Worm (Caenorhabditis elegans) whole organism, mixed stage, embryonic: Measurements from ENCODE around the gene F15B9.8.

Source experiments
- bed-3 ChIP-seq: fragments of 200-800 bp; sonication (Bioruptor generic); optimal IDR thresholded peaks from 3 replicates; lab custom pipeline; 2018; ENCODE audit warnings: mild to moderate bottlenecking, missing genetic modification characterization, moderate library complexity, missing compliant biosample characterization
- blmp-1 ChIP-seq: fragments of 150-350 bp; optimal IDR thresholded peaks from 2 replicates; lab custom pipeline; 2014; ENCODE audit warnings: missing biosample characterization, missing genetic modification characterization
- ceh-39 ChIP-seq: fragments of 150-350 bp; optimal IDR thresholded peaks from 2 replicates; lab custom pipeline; 2014; ENCODE audit warnings: missing biosample characterization, missing genetic modification characterization
- ceh-43 ChIP-seq: fragments of 200-800 bp; sonication (Bioruptor generic); optimal IDR thresholded peaks from 2 replicates; lab custom pipeline; 2018; ENCODE audit warnings: mild to moderate bottlenecking, missing genetic modification characterization, moderate library complexity, missing compliant biosample characterization
- ceh-83 ChIP-seq: fragments of 200-800 bp; sonication (Bioruptor generic); optimal IDR thresholded peaks from 2 replicates; lab custom pipeline; 2018; ENCODE audit warnings: mild to moderate bottlenecking, missing genetic modification characterization, missing compliant biosample characterization
- ces-1 ChIP-seq: fragments of 150-350 bp; optimal IDR thresholded peaks from 2 replicates; lab custom pipeline; 2014; ENCODE audit warnings: missing biosample characterization, missing genetic modification reagents, missing genetic modification characterization
- cnd-1 ChIP-seq: fragments of 200-800 bp; sonication (Bioruptor generic); optimal IDR thresholded peaks from 2 replicates; lab custom pipeline; 2018; ENCODE audit warnings: mild to moderate bottlenecking, missing genetic modification characterization, missing compliant biosample characterization
- drap-1 ChIP-seq: fragments of 200-800 bp; sonication (Bioruptor generic); optimal IDR thresholded peaks from 3 replicates; lab custom pipeline; 2018; ENCODE audit warnings: mild to moderate bottlenecking, missing genetic modification characterization, missing compliant biosample characterization
- elt-3 ChIP-seq: fragments of 150-350 bp; optimal IDR thresholded peaks from 2 replicates; lab custom pipeline; 2014; ENCODE audit warnings: missing biosample characterization, missing genetic modification characterization
- flh-1 ChIP-seq: fragments of 200-800 bp; sonication (Bioruptor generic); optimal IDR thresholded peaks from 2 replicates; lab custom pipeline; 2018; ENCODE audit warnings: mild to moderate bottlenecking, missing genetic modification characterization, moderate library complexity, missing compliant biosample characterization
- ham-2 ChIP-seq: fragments of 200-800 bp; sonication (Bioruptor generic); optimal IDR thresholded peaks from 2 replicates; lab custom pipeline; 2018; ENCODE audit warnings: mild to moderate bottlenecking, missing genetic modification characterization, missing compliant biosample characterization
- hlh-1 ChIP-seq: fragments of 150-350 bp; optimal IDR thresholded peaks from 2 replicates; lab custom pipeline; 2014; ENCODE audit warnings: missing biosample characterization, missing genetic modification reagents, missing genetic modification characterization
- lin-13 ChIP-seq: fragments of 150-350 bp; optimal IDR thresholded peaks from 2 replicates; lab custom pipeline; 2014; ENCODE audit warnings: missing biosample characterization, missing genetic modification characterization
- lin-32 ChIP-seq: fragments of 200-800 bp; sonication (Bioruptor generic); optimal IDR thresholded peaks from 2 replicates; lab custom pipeline; 2018; ENCODE audit warnings: mild to moderate bottlenecking, missing genetic modification characterization, missing compliant biosample characterization
- mab-5 ChIP-seq: fragments of 150-350 bp; optimal IDR thresholded peaks from 2 replicates; lab custom pipeline; 2014; ENCODE audit warnings: missing biosample characterization, missing genetic modification characterization
- mep-1 ChIP-seq: fragments of 150-350 bp; optimal IDR thresholded peaks from 2 replicates; lab custom pipeline; 2017; ENCODE audit warnings: missing biosample characterization, missing genetic modification reagents, missing genetic modification characterization, inconsistent platforms
- mls-2 ChIP-seq: sonication (generic microtip); optimal IDR thresholded peaks from 2 replicates; lab custom pipeline; 2016; ENCODE audit warnings: mild to moderate bottlenecking, missing genetic modification characterization, moderate library complexity, missing compliant biosample characterization
- nhr-12 ChIP-seq: fragments of 150-350 bp; optimal IDR thresholded peaks from 2 replicates; lab custom pipeline; 2014; ENCODE audit warnings: missing biosample characterization, missing genetic modification characterization
- nhr-2 ChIP-seq: fragments of 150-350 bp; optimal IDR thresholded peaks from 2 replicates; lab custom pipeline; 2014; ENCODE audit warnings: missing biosample characterization, missing genetic modification characterization
- nhr-237 ChIP-seq: fragments of 150-350 bp; optimal IDR thresholded peaks from 2 replicates; lab custom pipeline; 2014; ENCODE audit warnings: missing biosample characterization, missing genetic modification characterization
- nhr-28 ChIP-seq: fragments of 150-350 bp; optimal IDR thresholded peaks from 2 replicates; lab custom pipeline; 2014; ENCODE audit warnings: missing biosample characterization, missing genetic modification characterization
- pha-4 ChIP-seq: fragments of 150-350 bp; optimal IDR thresholded peaks from 2 replicates; lab custom pipeline; 2018; ENCODE audit warnings: missing biosample characterization, missing genetic modification reagents, missing genetic modification characterization
- sem-2 ChIP-seq: fragments of 200-800 bp; sonication (Bioruptor generic); optimal IDR thresholded peaks from 2 replicates; lab custom pipeline; 2018; ENCODE audit warnings: mild to moderate bottlenecking, missing genetic modification characterization, missing compliant biosample characterization
- sptf-1 ChIP-seq: sonication (generic microtip); optimal IDR thresholded peaks from 2 replicates; lab custom pipeline; 2017; ENCODE audit warnings: mild to moderate bottlenecking, missing genetic modification characterization, moderate library complexity, missing compliant biosample characterization
- tbx-8 ChIP-seq: fragments of 200-800 bp; sonication (Bioruptor generic); optimal IDR thresholded peaks from 2 replicates; lab custom pipeline; 2018; ENCODE audit warnings: mild to moderate bottlenecking, missing genetic modification characterization, moderate library complexity, missing compliant biosample characterization
- unc-120 ChIP-seq: sonication (generic microtip); optimal IDR thresholded peaks from 2 replicates; lab custom pipeline; 2017; ENCODE audit warnings: missing genetic modification characterization, missing compliant biosample characterization; ENCODE audit not compliant: poor library complexity, severe bottlenecking
- unc-62 ChIP-seq: fragments of 150-350 bp; optimal IDR thresholded peaks from 2 replicates; lab custom pipeline; 2014; ENCODE audit warnings: missing biosample characterization, missing genetic modification reagents, missing genetic modification characterization
- zip-8 ChIP-seq: fragments of 150-350 bp; optimal IDR thresholded peaks from 2 replicates; lab custom pipeline; 2014; ENCODE audit warnings: missing biosample characterization, missing genetic modification characterization
- ztf-11 ChIP-seq: fragments of 150-350 bp; optimal IDR thresholded peaks from 2 replicates; lab custom pipeline; 2014; ENCODE audit warnings: missing biosample characterization, missing genetic modification characterization

F15B9.8 gene

ce11 chrV:13011904-13012303 lies 23.5 kb downstream of the F15B9.8 start:
- TF ChIP-seq zip-8 (tag; lab: Kevin White, UChicago) (peak; percentile 94), cnd-1 (tag; lab: Kevin White, UChicago) (no peak), nhr-12 (tag; lab: Kevin White, UChicago) (no peak), ceh-43 (GFP tag; lab: Kevin White, UChicago) (no peak), nhr-237 (tag; lab: Kevin White, UChicago) (no peak)
- TF ChIP-seq, all 35 proteins: peak for 1

ce11 chrV:13013158-13013557 lies 24.8 kb downstream of the F15B9.8 start, which contains the start of gene try-10:
Gene try-10, minus strand, starts transcription at chrV:13013258.
- TF ChIP-seq nhr-237 (tag; lab: Kevin White, UChicago): no peak
- no peak for TF ChIP-seq ham-2
- no peak for TF ChIP-seq hlh-1 (tag; lab: Kevin White, UChicago)

ce11 chrV:13013844-13014243 lies 25.5 kb downstream of the F15B9.8 start, which contains the start of gene F15B9.6:
Gene F15B9.6, plus strand, starts transcription at chrV:13014144.
- TF ChIP-seq sem-2 (GFP tag; lab: Kevin White, UChicago): no peak
- TF ChIP-seq ces-1 (GFP tag; lab: Kevin White, UChicago): no peak
- TF ChIP-seq pha-4: no peak
- TF ChIP-seq bed-3 (GFP tag; lab: Kevin White, UChicago): no peak
- TF ChIP-seq nhr-12 (tag; lab: Kevin White, UChicago): no peak

- no peak for TF ChIP-seq cnd-1 (tag; lab: Kevin White, UChicago)
- no peak for TF ChIP-seq unc-62 (GFP tag; lab: Kevin White, UChicago)
- TF ChIP-seq ces-1 (GFP tag; lab: Kevin White, UChicago): peak; percentile 86
- TF ChIP-seq mab-5 (tag; lab: Kevin White, UChicago): no peak
- TF ChIP-seq ceh-83 (GFP tag; lab: Kevin White, UChicago): no peak
- no peak for TF ChIP-seq nhr-28 (tag; lab: Kevin White, UChicago)
- TF ChIP-seq sptf-1 (tag; lab: Kevin White, UChicago): no peak
- TF ChIP-seq mep-1 (tag; lab: Kevin White, UChicago): no peak
- no peak for TF ChIP-seq mls-2 (tag; lab: Kevin White, UChicago)
- TF ChIP-seq nhr-2: peak; percentile 14
- peak; percentile 47 for TF ChIP-seq lin-32 (GFP tag; lab: Kevin White, UChicago)
- peak; percentile 36 for TF ChIP-seq ceh-43 (GFP tag; lab: Kevin White, UChicago)
- TF ChIP-seq ztf-11 (tag; lab: Kevin White, UChicago): no peak
- no peak for TF ChIP-seq drap-1
- TF ChIP-seq bed-3 (GFP tag; lab: Kevin White, UChicago): no peak
These were observed 29.9 kb downstream of the F15B9.8 start for ce11 chrV:13018233-13018632.

ce11 chrV:13018761-13019160 lies 30.4 kb downstream of the F15B9.8 start, which contains the start of gene fmi-1:
Gene fmi-1, plus strand, starts transcription at chrV:13019061.
- peak; percentile 37 for TF ChIP-seq cnd-1 (tag; lab: Kevin White, UChicago)
- no peak for TF ChIP-seq pha-4
- no peak for TF ChIP-seq blmp-1
- no peak for TF ChIP-seq unc-120
- TF ChIP-seq sptf-1 (tag; lab: Kevin White, UChicago): peak; percentile 21
- TF ChIP-seq, all 35 proteins: peak for 2

ce11 chrV:13020014-13020413 lies 31.7 kb downstream of the F15B9.8 start:
- TF ChIP-seq tbx-8 (GFP tag; lab: Kevin White, UChicago) (no peak), lin-32 (GFP tag; lab: Kevin White, UChicago) (no peak), mls-2 (tag; lab: Kevin White, UChicago) (no peak), lin-13 (no peak), ceh-39 (tag; lab: Kevin White, UChicago) (no peak), ces-1 (GFP tag; lab: Kevin White, UChicago) (peak; percentile 83)

- TF ChIP-seq elt-3: no peak
- TF ChIP-seq bed-3 (GFP tag; lab: Kevin White, UChicago): no peak
- TF ChIP-seq mab-5 (tag; lab: Kevin White, UChicago): no peak
- TF ChIP-seq sem-2 (GFP tag; lab: Kevin White, UChicago): no peak
- peak; percentile 69 for TF ChIP-seq ces-1 (GFP tag; lab: Kevin White, UChicago)
- no peak for TF ChIP-seq flh-1 (GFP tag; lab: Kevin White, UChicago)
- TF ChIP-seq cnd-1 (tag; lab: Kevin White, UChicago): peak; percentile 40
- no peak for TF ChIP-seq unc-120
- TF ChIP-seq blmp-1: no peak
- peak; percentile 66 for TF ChIP-seq ham-2
- TF ChIP-seq mls-2 (tag; lab: Kevin White, UChicago): peak; percentile 16
These were observed 32.3 kb downstream of the F15B9.8 start for ce11 chrV:13020638-13021037.
